Fruit fly (Drosophila melanogaster): Measurements from ENCODE around the gene CG17129.

DNA sequence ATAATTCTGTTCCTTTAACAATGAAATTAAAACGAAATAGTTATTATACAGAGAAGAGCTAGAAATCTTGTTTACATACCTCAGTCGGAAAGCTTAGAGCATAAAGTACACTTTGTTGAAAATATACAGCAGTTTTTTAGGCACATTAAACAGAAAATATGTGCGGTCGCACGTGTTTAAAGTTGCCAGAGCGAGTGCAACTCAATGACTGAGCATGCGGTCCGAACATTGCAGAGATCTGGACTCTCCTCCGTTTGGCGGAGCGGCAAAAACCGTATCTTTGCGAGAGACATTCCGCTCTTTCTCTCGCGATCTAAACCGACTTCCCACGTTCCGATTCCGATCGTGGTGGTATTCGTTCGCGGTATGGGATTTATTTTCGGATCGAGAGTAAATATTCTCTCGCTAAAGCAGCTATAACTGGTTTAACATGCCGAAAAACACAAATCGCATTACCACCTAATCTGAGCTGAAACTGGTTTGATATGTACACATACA lies 27.9 kb upstream of the CG17129 start, which contains the start of gene CG13895:
- no peak for TF ChIP-seq CG17806 (tag; optimal IDR thresholded peaks at IDR 0.05)
- no peak for TF ChIP-seq CG34367 (tag; optimal IDR thresholded peaks at IDR 0.05)
- TF ChIP-seq CG32121 (GFP tag; IDR thresholded peaks at IDR 0.05) = no peak
- no peak for TF ChIP-seq D1 (tag; optimal IDR thresholded peaks at IDR 0.05)
